Worm (Caenorhabditis elegans) whole organism, L4 larva: Measurements from ENCODE around the gene dig-1.

ENCODE experiments used
- D1046.2 ChIP-seq: fragments of 200-800 bp; sonication (Bioruptor generic); IDR thresholded peaks from 2 replicates; pipeline ENCODE4 v1.3.6; 2022; ENCODE audit warnings: missing genetic modification characterization, missing compliant biosample characterization
- F10B5.3 ChIP-seq: sonication (generic microtip); optimal IDR thresholded peaks from 2 replicates; lab custom pipeline; 2016; ENCODE audit warnings: mild to moderate bottlenecking, missing genetic modification characterization, missing compliant biosample characterization
- F37D6.2 ChIP-seq: sonication (generic microtip); optimal IDR thresholded peaks from 2 replicates; lab custom pipeline; 2016; ENCODE audit warnings: mild to moderate bottlenecking, missing genetic modification characterization, missing compliant biosample characterization
- T20F7.1 ChIP-seq: fragments of 200-800 bp; sonication (Bioruptor generic); optimal IDR thresholded peaks from 2 replicates; lab custom pipeline; 2018; ENCODE audit warnings: mild to moderate bottlenecking, missing genetic modification characterization, missing compliant biosample characterization
- Y48G9A.11 ChIP-seq: fragments of 200-800 bp; sonication (Bioruptor generic); IDR thresholded peaks from 2 replicates; pipeline ENCODE4 v1.3.6; 2022; ENCODE audit warnings: missing genetic modification reagents, missing genetic modification characterization, missing compliant biosample characterization
- ZK337.2 ChIP-seq: fragments of 200-800 bp; sonication (Bioruptor generic); IDR thresholded peaks from 2 replicates; pipeline ENCODE4 v1.3.6; 2022; ENCODE audit warnings: missing genetic modification reagents, missing genetic modification characterization, missing compliant biosample characterization
- ZK546.5 ChIP-seq, 2 experiments: sonication (generic microtip); optimal IDR thresholded peaks; 2 replicates each; lab custom pipeline; 2017; ENCODE audit warnings: missing biosample characterization in 2 of 2, missing genetic modification characterization in 2 of 2
- ama-1 ChIP-seq: fragments of 150-350 bp; optimal IDR thresholded peaks from 2 replicates; lab custom pipeline; 2014; ENCODE audit warnings: inconsistent platforms, mixed read lengths
- arid-1 ChIP-seq: fragments of 200-800 bp; sonication (Bioruptor generic); conservative IDR thresholded peaks from 2 replicates; pipeline ENCODE4 v1.3.6; 2022; ENCODE audit warnings: missing genetic modification reagents, missing genetic modification characterization, missing compliant biosample characterization
- ceh-20 ChIP-seq: fragments of 200-800 bp; sonication (Bioruptor generic); IDR thresholded peaks from 2 replicates; pipeline ENCODE4 v1.3.6; 2022; ENCODE audit warnings: missing genetic modification reagents, missing genetic modification characterization, missing compliant biosample characterization
- ces-1 ChIP-seq: fragments of 150-350 bp; sonication (generic microtip); optimal IDR thresholded peaks from 4 replicates; lab custom pipeline; 2014; ENCODE audit warnings: missing biosample characterization, missing genetic modification reagents, missing genetic modification characterization
- cey-2 ChIP-seq: sonication (generic microtip); optimal IDR thresholded peaks from 3 replicates; lab custom pipeline; 2017; ENCODE audit warnings: missing genetic modification characterization, mild to moderate bottlenecking, missing compliant biosample characterization, antibody characterized with exemption, borderline replicate concordance; ENCODE audit not compliant: insufficient read depth
- daf-12 ChIP-seq: fragments of 150-350 bp; optimal IDR thresholded peaks from 2 replicates; lab custom pipeline; 2014; ENCODE audit warnings: missing biosample characterization, missing genetic modification reagents, missing genetic modification characterization
- daf-16 ChIP-seq, 3 experiments: sonication (generic microtip); optimal IDR thresholded peaks; 2 replicates each; lab custom pipeline; 2016 to 2017; ENCODE audit warnings: missing genetic modification characterization in 3 of 3, missing genetic modification reagents in 3 of 3, mild to moderate bottlenecking in 2 of 3, missing compliant biosample characterization in 2 of 3, missing biosample characterization in 1 of 3, moderate library complexity in 1 of 3
- dmd-6 ChIP-seq: fragments of 200-800 bp; sonication (Bioruptor generic); IDR thresholded peaks from 2 replicates; pipeline ENCODE4 v1.3.6; 2022; ENCODE audit warnings: missing genetic modification reagents, missing genetic modification characterization, missing compliant biosample characterization
- dve-1 ChIP-seq: sonication (generic microtip); optimal IDR thresholded peaks from 2 replicates; lab custom pipeline; 2017; ENCODE audit warnings: antibody characterized with exemption, mild to moderate bottlenecking, missing genetic modification characterization, missing compliant biosample characterization; ENCODE audit not compliant: insufficient read depth
- fkh-10 ChIP-seq: fragments of 150-350 bp; optimal IDR thresholded peaks from 2 replicates; lab custom pipeline; 2014; ENCODE audit warnings: missing biosample characterization, missing genetic modification reagents, missing genetic modification characterization
- hlh-11 ChIP-seq: fragments of 200-800 bp; sonication (Bioruptor generic); optimal IDR thresholded peaks from 2 replicates; lab custom pipeline; 2018; ENCODE audit warnings: mild to moderate bottlenecking, missing genetic modification characterization, missing compliant biosample characterization
- hlh-30 ChIP-seq: sonication (generic microtip); optimal IDR thresholded peaks from 2 replicates; lab custom pipeline; 2017; ENCODE audit warnings: antibody characterized with exemption, mild to moderate bottlenecking, missing genetic modification characterization, missing compliant biosample characterization; ENCODE audit not compliant: insufficient read depth
- hmg-1.1 ChIP-seq: fragments of 200-800 bp; sonication (Bioruptor generic); IDR thresholded peaks from 2 replicates; pipeline ENCODE4 v1.3.6; 2022; ENCODE audit warnings: missing genetic modification reagents, missing genetic modification characterization, missing compliant biosample characterization
- jun-1 ChIP-seq: fragments of 150-350 bp; optimal IDR thresholded peaks from 2 replicates; lab custom pipeline; 2014; ENCODE audit warnings: missing biosample characterization, missing genetic modification reagents, missing genetic modification characterization
- lin-15B ChIP-seq: fragments of 150-350 bp; sonication (generic microtip); optimal IDR thresholded peaks from 3 replicates; lab custom pipeline; 2014; ENCODE audit warnings: missing biosample characterization, missing genetic modification characterization
- lin-29 ChIP-seq: fragments of 200-800 bp; sonication (Bioruptor generic); IDR thresholded peaks from 2 replicates; pipeline ENCODE4 v1.3.6; 2022; ENCODE audit warnings: missing genetic modification reagents, missing genetic modification characterization, missing compliant biosample characterization
- lin-38 ChIP-seq: fragments of 200-800 bp; sonication (Bioruptor generic); IDR thresholded peaks from 2 replicates; pipeline ENCODE4 v1.3.6; 2022; ENCODE audit warnings: missing genetic modification reagents, missing genetic modification characterization, missing compliant biosample characterization
- lin-39 ChIP-seq: fragments of 150-350 bp; optimal IDR thresholded peaks from 2 replicates; lab custom pipeline; 2014; ENCODE audit warnings: missing biosample characterization, missing genetic modification reagents, missing genetic modification characterization
- madf-5 ChIP-seq, 2 experiments: fragments of 200-800 bp; sonication (Bioruptor generic); IDR thresholded peaks; 2 replicates each; pipeline ENCODE4 v1.3.6; 2022; ENCODE audit warnings: missing compliant biosample characterization in 2 of 2, missing genetic modification characterization in 2 of 2
- madf-9 ChIP-seq: fragments of 200-800 bp; sonication (Bioruptor generic); conservative IDR thresholded peaks from 2 replicates; pipeline ENCODE4 v1.3.6; 2022; ENCODE audit warnings: missing genetic modification reagents, missing genetic modification characterization, missing compliant biosample characterization
- mes-2 ChIP-seq: sonication (generic microtip); optimal IDR thresholded peaks from 2 replicates; lab custom pipeline; 2016; ENCODE audit warnings: missing genotype, mild to moderate bottlenecking, missing genetic modification characterization, missing compliant biosample characterization; ENCODE audit not compliant: poor library complexity, severe bottlenecking
- mxl-2 ChIP-seq: fragments of 200-800 bp; sonication (Bioruptor generic); conservative IDR thresholded peaks from 2 replicates; pipeline ENCODE4 v1.3.6; 2022; ENCODE audit warnings: missing genetic modification reagents, missing genetic modification characterization, missing compliant biosample characterization
- mxl-3 ChIP-seq: fragments of 200-800 bp; sonication (Bioruptor generic); optimal IDR thresholded peaks from 2 replicates; lab custom pipeline; 2018; ENCODE audit warnings: mild to moderate bottlenecking, missing genetic modification characterization, missing compliant biosample characterization
- nhr-10 ChIP-seq: fragments of 150-350 bp; optimal IDR thresholded peaks from 2 replicates; lab custom pipeline; 2014; ENCODE audit warnings: missing biosample characterization, missing genetic modification characterization
- nhr-11 ChIP-seq: fragments of 150-350 bp; optimal IDR thresholded peaks from 2 replicates; lab custom pipeline; 2014; ENCODE audit warnings: missing biosample characterization, missing genetic modification characterization
- nhr-111 ChIP-seq: fragments of 200-800 bp; sonication (Bioruptor generic); optimal IDR thresholded peaks from 2 replicates; lab custom pipeline; 2018; ENCODE audit warnings: mild to moderate bottlenecking, missing genetic modification characterization, missing compliant biosample characterization
- nhr-28 ChIP-seq: fragments of 150-350 bp; optimal IDR thresholded peaks from 2 replicates; lab custom pipeline; 2014; ENCODE audit warnings: missing biosample characterization, missing genetic modification characterization
- nhr-42 ChIP-seq: fragments of 200-800 bp; sonication (Bioruptor generic); IDR thresholded peaks from 2 replicates; pipeline ENCODE4 v1.3.6; 2022; ENCODE audit warnings: missing genetic modification characterization, missing compliant biosample characterization
- nhr-6 ChIP-seq: fragments of 150-350 bp; optimal IDR thresholded peaks from 2 replicates; lab custom pipeline; 2014; ENCODE audit warnings: missing biosample characterization, missing genetic modification characterization
- nhr-77 ChIP-seq: fragments of 150-350 bp; optimal IDR thresholded peaks from 2 replicates; lab custom pipeline; 2014; ENCODE audit warnings: missing biosample characterization, missing genetic modification characterization
- php-3 ChIP-seq: fragments of 200-800 bp; sonication (Bioruptor generic); IDR thresholded peaks from 2 replicates; pipeline ENCODE4 v1.3.6; 2022; ENCODE audit warnings: missing genetic modification reagents, missing genetic modification characterization, missing compliant biosample characterization
- pqm-1 ChIP-seq: sonication (generic microtip); optimal IDR thresholded peaks from 2 replicates; lab custom pipeline; 2017; ENCODE audit warnings: missing biosample characterization, missing genetic modification characterization
- set-16 ChIP-seq: fragments of 200-800 bp; sonication (Bioruptor generic); IDR thresholded peaks from 2 replicates; pipeline ENCODE4 v1.3.6; 2022; ENCODE audit warnings: missing genetic modification reagents, missing genetic modification characterization, missing compliant biosample characterization
- skn-1 ChIP-seq: fragments of 150-350 bp; optimal IDR thresholded peaks from 2 replicates; lab custom pipeline; 2014; ENCODE audit warnings: missing biosample characterization, missing genetic modification characterization
- snpc-1.2 ChIP-seq: fragments of 200-800 bp; sonication (Bioruptor generic); IDR thresholded peaks from 2 replicates; pipeline ENCODE4 v1.3.6; 2022; ENCODE audit warnings: missing genetic modification reagents, missing genetic modification characterization, missing compliant biosample characterization
- spr-3 ChIP-seq: fragments of 200-800 bp; sonication (Bioruptor generic); optimal IDR thresholded peaks from 2 replicates; lab custom pipeline; 2018; ENCODE audit warnings: mild to moderate bottlenecking, missing genetic modification characterization, missing compliant biosample characterization
- unc-130 ChIP-seq: sonication (generic microtip); optimal IDR thresholded peaks from 2 replicates; lab custom pipeline; 2016; ENCODE audit warnings: missing genetic modification reagents, missing genetic modification characterization, missing compliant biosample characterization
- unc-39 ChIP-seq: sonication (generic microtip); optimal IDR thresholded peaks from 2 replicates; lab custom pipeline; 2017; ENCODE audit warnings: missing biosample characterization, missing genetic modification characterization
- zip-11 ChIP-seq: fragments of 200-800 bp; sonication (Bioruptor generic); IDR thresholded peaks from 2 replicates; pipeline ENCODE4 v1.3.6; 2022; ENCODE audit warnings: missing genetic modification characterization, missing compliant biosample characterization
- zip-2 ChIP-seq: fragments of 150-350 bp; optimal IDR thresholded peaks from 2 replicates; lab custom pipeline; 2014; ENCODE audit warnings: missing biosample characterization, missing genetic modification characterization
- ztf-11 ChIP-seq: fragments of 150-350 bp; optimal IDR thresholded peaks from 2 replicates; lab custom pipeline; 2014; ENCODE audit warnings: missing biosample characterization, missing genetic modification characterization
- ztf-7 ChIP-seq: fragments of 150-350 bp; optimal IDR thresholded peaks from 2 replicates; lab custom pipeline; 2014; ENCODE audit warnings: missing biosample characterization, missing genetic modification characterization

dig-1 gene

DNA sequence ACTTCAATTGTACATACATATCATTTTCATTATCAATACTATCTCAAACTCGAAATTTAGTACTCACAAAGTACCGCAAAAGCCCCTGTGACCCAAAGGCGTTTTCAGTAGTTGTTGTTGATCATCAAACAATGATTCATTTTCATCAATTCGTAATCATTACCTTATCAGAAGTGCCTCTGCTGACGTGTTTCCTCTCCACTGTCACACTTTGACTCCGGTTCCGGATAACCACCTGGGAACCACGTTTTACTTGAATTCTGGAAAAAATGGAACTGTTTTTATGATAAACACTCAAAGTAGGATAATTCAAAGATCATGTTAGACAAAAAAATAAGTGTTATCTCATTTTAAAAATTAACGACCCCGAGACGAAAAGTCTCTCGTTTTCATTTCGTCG lies 71.9 kb downstream of the dig-1 start (continued):
- TF ChIP-seq lin-39 (tag; lab: Kevin White, UChicago) (no peak), php-3 (GFP tag; lab: Robert Waterston, UW) (peak; percentile 32; the same call in 1 of the 2 replicates), skn-1 (no peak), lin-29 (GFP tag; lab: Robert Waterston, UW) (no peak), nhr-11 (tag; lab: Kevin White, UChicago) (no peak), unc-39 (tag; lab: Kevin White, UChicago) (no peak), ztf-7 (tag; lab: Kevin White, UChicago) (no peak), cey-2 (no peak), lin-38 (GFP tag; lab: Robert Waterston, UW) (no peak), mxl-2 (GFP tag; lab: Robert Waterston, UW) (no peak), mes-2 (no peak), madf-5 (GFP tag; IDR thresholded peaks at IDR 0.05; lab: Robert Waterston, UW) (no peak), unc-130 (GFP tag; lab: Kevin White, UChicago) (no peak), arid-1 (GFP tag; lab: Robert Waterston, UW) (no peak), T20F7.1 (GFP tag; lab: Kevin White, UChicago) (no peak), nhr-6 (no peak), ces-1 (no peak), set-16 (GFP tag; lab: Robert Waterston, UW) (no peak)

- TF ChIP-seq daf-16 (GFP tag; optimal IDR thresholded peaks at IDR 0.05; lab: Kevin White, UChicago) (no peak), daf-16 (tag; optimal IDR thresholded peaks at IDR 0.05; lab: Kevin White, UChicago) (peak; percentile 83), mxl-2 (GFP tag; lab: Robert Waterston, UW) (no peak), spr-3 (no peak), zip-11 (GFP tag; lab: Robert Waterston, UW) (no peak), nhr-111 (GFP tag; lab: Kevin White, UChicago) (no peak), lin-15B (tag; lab: Kevin White, UChicago) (no peak), snpc-1.2 (GFP tag; lab: Robert Waterston, UW) (no peak), nhr-28 (tag; lab: Kevin White, UChicago) (peak; percentile 68), ZK546.5 (tag; optimal IDR thresholded peaks at IDR 0.05; lab: Kevin White, UChicago) (no peak), ces-1 (no peak), dmd-6 (peak; percentile 63), ceh-20 (GFP tag; lab: Robert Waterston, UW) (0 out of 2 replicates have a peak, but pooled peaks have one; percentile 45), zip-2 (no peak), madf-9 (GFP tag; lab: Robert Waterston, UW) (no peak), nhr-6 (no peak), jun-1 (no peak), dve-1 (tag; lab: Kevin White, UChicago) (peak; percentile 73), nhr-10 (tag; lab: Kevin White, UChicago) (no peak), nhr-77 (tag; lab: Kevin White, UChicago) (peak; percentile 20), pqm-1 (tag; lab: Kevin White, UChicago) (peak; percentile 89), hlh-30 (peak; percentile 11), ztf-11 (tag; lab: Kevin White, UChicago) (no peak), F37D6.2 (no peak), ama-1 (no peak), Y48G9A.11 (GFP tag; lab: Robert Waterston, UW) (no peak), mxl-3 (peak; percentile 8), hmg-1.1 (no peak), F10B5.3 (tag; lab: Kevin White, UChicago) (no peak), D1046.2 (GFP tag; lab: Robert Waterston, UW) (no peak), hlh-11 (tag; lab: Kevin White, UChicago) (peak; percentile 64), daf-12 (tag; lab: Kevin White, UChicago) (no peak), php-3 (GFP tag; lab: Robert Waterston, UW) (peak; percentile 83), ZK337.2 (GFP tag; lab: Robert Waterston, UW) (no peak), fkh-10 (no peak), nhr-42 (GFP tag; lab: Robert Waterston, UW) (no peak), unc-130 (GFP tag; lab: Kevin White, UChicago) (no peak)
Observed at ce11 chrIII:6819322-6819901, 73.3 kb downstream of the dig-1 start, which contains the start of gene F28F5.6. F28F5.6 (minus strand) TSS chrIII:6819372.
